Fruit fly (Drosophila melanogaster) ovary, adult (tissue): ENCODE measurements around the gene Past1.
A peak's percentile ranks its signal among the peaks of the same experiment; 100 is the strongest.
"Not testable (repeated sequence)": the region's sequence is repeated elsewhere in the genome, so short reads cannot be mapped to it uniquely, and the experiment has no call there.

Experiments
- CG17801 ChIP-seq: fragments of 200-800 bp; optimal IDR thresholded peaks from 2 replicates; lab custom pipeline; 2019; ENCODE audit warnings: missing biosample characterization, mild to moderate bottlenecking, missing genetic modification characterization, moderate library complexity; ENCODE audit not compliant: partially characterized antibody

Past1 gene

DNA sequence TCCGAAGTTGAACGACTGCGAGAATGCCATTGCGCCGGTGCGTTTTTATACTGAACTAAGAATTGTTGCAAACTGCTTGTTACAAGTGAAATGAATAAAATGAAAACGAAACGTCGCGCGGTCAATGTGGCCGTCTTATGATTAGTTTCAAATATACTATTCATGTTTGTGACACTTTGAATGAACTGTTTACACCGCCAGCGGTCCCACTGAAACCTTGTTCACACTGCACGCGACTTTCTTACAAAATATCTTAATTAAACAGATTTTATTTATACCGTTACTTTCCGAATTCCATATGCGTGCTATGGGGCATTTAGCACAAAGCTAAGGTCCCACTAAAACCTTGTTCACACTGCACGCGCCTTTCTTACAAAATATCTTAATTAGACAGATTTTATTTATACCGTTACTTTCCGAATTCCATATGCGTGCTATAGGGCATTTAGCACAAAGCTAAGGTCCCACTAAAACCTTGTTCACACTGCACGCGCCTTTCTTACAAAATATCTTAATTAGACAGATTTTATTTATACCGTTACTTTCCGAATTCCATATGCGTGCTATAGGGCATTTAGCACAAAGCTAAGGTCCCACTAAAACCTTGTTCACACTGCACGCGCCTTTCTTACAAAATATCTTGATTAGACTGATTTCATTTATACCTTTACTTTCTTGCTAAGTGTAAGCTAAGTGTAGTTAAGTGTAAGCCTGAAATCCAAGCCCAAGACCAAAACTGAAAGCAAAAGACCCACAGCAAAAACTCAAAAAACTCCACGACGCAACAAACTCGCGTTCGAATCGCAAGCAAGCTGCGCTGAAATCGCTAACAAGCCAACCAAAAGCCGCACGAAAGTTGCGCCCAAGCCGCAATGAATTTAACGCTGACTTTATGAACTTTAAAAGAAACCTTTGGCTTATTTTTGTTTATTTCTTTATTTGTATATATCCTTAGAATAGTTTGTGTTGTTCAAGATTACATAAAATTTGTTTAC lies 15.4 kb downstream of the Past1 start, which contains the start of gene PolQ:
TSS of gene PolQ (minus strand) at position 122 of the 995 bp plus-strand sequence.
- TF ChIP-seq CG17801 (GFP tag; lab: Kevin White, UChicago): not testable (repeated sequence)

DNA sequence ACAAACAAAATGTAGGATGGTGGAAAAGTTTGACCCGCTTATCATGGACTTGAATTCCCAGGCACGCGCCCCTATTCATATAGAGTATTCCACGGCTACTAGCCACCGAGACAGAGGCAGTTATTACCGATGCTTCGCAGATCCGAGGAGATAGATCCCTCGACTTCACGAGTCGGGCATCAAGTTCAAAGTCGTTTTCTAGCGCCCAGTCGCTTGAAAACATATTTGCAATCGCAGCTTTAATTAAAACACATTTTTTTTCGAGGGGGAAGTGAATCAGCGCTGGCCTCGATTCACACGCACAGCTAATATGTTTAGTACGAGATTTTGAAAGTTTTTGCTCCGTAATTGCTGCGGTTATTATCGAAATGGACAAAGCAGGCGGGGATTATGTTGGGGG lies 18.1 kb downstream of the Past1 start:
- no peak for TF ChIP-seq CG17801 (GFP tag; lab: Kevin White, UChicago)

DNA sequence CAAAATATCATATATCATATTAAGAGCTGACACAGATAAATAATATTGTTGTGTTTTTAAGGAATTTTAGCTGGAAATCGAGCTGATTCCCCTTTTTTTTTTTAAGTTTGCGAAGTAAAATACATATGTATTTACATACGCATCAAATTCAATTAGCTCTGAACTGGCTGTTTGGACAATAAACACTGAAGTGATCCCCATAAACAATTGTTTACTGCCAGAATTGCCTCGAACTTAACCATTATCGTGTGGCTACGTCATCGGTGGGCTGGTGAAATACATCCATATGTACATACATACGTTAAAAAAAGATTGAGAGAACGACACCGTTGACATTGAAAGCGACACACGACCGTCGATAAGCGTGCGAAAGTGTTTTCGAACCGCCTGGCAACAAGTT lies 19.1 kb downstream of the Past1 start:
- TF ChIP-seq CG17801 (GFP tag; lab: Kevin White, UChicago): peak; percentile 5

DNA sequence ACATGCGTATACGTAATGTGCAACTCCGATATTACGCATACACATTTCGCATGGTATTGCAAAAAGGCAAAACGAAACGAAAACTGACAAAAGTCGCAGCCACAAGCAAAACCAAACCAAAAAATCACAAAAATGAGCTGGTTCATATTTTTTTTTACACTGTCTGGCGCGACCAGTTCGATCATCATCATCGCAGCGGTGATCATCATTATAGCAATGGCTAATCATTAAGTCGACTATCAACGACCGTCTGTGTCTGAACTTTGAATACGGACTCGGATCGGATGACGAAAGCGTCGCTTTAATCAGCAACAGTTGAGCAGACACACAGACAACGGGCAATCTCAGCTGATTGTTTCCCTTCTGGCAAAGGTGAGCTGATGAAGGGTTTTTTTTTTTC lies 19.8 kb downstream of the Past1 start:
- no peak for TF ChIP-seq CG17801 (GFP tag; lab: Kevin White, UChicago)

DNA sequence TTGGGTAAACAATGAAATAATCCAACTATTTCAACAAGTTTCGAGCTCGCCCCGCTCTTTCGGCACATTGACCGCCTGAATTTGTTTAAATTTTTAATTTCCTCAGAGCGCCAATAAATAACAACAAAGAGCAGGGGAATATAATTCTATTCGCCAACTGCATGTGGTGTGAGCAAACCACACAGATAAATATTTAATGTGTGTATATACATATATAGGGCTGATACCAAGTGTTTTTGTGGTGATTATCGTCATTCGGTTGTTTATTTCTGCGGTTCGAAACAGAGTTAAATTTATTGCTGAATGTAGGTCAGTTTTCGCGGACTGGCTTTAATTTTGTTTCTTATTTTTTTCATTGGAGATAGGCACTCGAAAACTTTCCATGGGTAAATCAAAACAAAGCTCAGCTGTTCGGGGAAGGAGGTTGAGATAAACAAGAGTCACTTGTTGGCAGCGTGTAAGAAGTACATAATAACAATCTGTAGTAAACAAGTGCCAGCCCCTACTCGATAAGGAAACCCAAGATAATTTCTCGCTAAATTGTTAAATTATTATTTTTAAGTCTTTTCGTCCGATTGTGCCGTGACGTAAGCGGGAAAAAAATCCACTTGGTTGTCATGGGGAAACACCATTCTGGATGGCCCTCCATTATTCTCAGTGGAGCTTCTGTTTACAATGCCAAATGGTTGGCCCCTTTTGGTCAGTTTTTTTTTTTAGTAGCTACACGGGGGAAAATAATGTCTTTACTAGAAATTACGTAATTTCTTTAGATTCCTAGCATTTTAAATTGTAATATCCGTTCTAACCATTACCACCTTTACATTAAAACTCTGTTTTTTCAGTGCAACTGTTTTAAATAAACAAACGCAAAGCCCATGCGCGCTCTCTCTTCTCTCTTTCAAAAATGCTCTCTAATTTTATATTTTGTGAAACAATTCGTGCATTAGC lies 20.7 kb downstream of the Past1 start:
- peak; percentile 30 for TF ChIP-seq CG17801 (GFP tag; lab: Kevin White, UChicago)

DNA sequence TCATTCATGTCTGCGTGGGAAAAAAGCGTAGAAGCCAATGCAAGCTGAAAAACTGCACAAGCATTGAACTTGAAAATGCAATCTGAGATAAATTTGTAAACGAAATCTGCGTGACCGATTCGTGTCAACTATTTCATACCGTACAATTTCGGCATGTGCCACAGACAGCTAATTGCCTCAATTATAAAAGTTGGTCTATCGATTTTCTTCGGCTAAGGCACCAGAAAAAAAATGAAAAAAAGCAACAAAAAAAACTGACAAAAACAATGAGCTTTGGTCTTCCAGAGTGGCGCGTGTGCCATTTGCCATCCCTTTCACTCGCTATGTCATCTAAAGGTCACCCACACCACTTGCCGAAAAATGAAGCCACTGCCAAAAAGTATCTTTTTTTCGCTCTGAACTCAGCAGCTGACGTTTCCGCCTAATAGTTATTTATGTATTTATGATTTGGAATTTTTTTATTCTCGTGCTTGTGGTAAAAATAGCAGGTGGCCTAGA lies 21.5 kb downstream of the Past1 start:
- no peak for TF ChIP-seq CG17801 (GFP tag; lab: Kevin White, UChicago)

DNA sequence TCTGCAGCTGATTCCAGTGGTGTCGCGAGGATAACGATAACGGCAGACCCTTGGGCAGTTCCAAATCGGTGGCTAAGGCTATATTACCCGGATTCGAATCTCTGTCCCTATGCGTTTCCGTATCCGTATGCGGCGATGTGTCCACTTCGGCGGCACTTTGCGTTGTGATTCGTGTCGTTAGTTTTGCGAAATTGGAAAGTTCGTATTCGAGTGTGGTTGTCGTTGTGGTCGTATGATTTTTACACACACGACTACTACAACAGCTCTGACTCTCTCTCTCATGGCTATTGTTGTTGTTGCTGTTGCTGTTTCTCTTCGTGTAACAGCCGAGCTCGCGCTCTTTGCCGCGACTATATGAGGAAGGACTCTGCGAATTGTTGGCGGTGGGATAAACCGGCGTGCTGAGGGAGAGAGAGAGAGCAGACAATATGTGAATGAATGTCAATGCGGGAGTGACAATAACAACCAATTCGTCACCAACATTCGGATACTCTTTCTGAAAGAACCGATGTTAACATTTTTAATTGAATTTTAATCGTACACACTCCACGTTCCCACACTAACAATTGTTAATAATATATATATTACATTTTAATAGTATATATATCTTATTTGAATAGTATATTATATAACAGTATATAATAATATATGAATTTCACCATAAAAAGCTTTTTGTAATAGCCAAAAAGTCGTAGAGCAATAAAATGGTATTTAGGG lies 22.7 kb downstream of the Past1 start:
- peak; percentile 68 for TF ChIP-seq CG17801 (GFP tag; lab: Kevin White, UChicago)

DNA sequence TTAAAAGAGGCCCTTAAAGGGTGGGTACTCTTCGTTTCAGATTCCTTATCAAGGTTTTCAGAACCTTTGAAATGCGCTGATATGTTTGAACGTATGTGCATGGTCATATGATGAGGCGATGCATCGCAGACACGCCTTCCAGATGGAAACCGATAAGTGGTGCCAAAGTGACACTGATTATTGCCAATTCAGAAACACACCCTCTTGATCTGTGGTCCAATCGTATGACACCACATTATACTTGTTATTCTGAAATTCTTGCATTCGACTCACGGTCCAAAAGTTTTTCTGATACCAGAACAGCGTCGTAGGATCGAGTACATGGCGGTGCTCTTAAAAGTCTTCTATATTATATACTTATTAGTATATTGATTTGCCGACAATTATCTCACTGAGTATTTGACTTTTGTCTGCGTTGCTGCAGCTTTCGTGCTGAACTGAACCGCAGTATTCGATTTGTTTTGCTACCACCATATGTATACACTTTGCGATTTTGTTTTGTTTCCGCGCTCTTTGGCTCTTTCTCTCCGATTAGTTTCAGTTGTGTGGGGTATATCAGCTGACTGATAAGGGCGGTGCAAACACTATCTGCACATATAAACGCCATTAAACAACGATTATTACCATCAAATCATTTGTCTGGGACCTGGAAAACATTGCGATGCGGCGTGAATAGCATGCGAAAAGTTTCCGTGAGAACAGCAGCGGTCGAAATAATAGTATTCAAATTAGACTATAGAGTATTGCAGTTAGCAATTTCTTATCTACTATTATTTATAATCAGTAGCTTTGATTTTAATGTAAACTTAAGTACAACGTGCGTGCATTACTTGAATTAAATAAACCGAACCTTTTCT lies 23.4 kb downstream of the Past1 start:
- no peak for TF ChIP-seq CG17801 (GFP tag; lab: Kevin White, UChicago)

DNA sequence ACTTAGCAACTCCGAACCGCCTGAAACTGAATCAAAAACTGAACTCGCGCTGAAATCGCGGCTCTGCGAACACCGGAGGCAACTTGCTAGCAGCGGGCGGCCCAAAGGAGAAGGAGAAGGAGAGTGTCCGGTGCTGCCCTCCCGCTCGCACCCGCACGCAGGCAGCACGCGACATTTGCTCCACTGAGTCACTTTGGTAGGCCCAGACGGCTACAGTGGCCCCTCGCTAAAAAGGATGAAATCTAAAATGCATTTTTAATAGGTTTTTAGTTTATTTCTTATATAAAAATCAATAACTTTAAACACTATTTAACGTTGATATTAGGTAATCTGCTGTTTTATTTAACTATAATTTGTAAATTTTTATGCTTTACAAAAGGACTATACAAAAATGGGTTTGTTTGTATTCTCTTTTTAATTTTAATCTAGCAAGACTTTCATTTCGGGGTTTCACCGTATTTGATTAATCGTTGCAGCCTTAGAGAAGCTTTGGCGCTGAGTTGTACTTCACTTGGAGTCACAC lies 25.3 kb downstream of the Past1 start, which contains the start of gene Men:
TSS of gene Men (minus strand) at position 51 of the 523 bp plus-strand sequence.
- TF ChIP-seq CG17801 (GFP tag; lab: Kevin White, UChicago): peak; percentile 75

DNA sequence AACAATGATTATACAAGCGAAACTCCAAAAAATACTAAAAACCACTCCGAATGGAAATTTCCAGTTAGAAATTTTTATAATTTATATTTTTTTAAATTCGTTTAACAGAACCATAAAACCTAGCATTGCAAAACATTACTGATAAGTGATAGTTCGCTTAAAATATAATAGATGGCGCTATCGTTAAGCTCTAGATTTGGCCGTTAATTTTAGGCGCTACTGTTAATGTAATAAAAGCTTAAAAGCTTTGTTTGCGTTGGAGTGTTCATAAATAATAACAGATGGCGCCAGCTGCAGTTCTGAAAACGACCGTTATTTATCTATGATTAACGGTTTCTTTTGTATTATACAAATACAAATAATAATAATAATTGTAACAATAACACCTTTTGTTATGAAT lies 26.6 kb downstream of the Past1 start:
- TF ChIP-seq CG17801 (GFP tag; lab: Kevin White, UChicago): peak; percentile 10

DNA sequence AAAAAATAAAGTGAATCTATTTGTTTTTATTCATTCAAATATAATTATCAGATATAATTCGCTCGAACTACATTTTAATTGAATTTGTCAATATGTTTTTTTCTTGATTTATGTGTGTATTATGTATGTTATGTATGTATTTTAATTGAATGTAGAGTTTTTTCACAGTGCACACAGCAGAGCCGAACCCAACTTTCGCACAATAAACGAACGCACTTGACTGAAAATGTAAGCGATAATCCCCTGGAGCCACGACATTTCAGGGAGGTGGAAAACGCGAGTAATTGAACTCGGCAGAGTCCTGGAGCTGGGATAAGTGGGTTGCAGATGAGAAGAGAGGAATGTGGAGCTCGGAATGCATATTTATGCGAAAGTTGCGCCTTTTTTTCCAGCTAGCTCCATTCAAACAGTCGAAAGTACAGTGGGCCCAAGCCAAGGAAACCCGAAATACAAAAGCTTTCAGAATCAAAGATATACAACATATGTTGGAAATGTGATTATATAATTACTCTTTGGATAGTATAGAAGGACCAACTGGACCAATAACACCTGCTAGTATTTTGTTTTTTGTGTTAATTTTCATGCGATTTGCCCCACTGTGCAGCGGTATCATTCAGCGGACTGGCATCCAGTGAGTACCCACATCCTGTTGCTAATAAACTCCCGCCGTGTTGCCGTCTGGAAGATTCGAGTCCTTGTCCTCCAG lies 31.0 kb downstream of the Past1 start:
- no peak for TF ChIP-seq CG17801 (GFP tag; lab: Kevin White, UChicago)

DNA sequence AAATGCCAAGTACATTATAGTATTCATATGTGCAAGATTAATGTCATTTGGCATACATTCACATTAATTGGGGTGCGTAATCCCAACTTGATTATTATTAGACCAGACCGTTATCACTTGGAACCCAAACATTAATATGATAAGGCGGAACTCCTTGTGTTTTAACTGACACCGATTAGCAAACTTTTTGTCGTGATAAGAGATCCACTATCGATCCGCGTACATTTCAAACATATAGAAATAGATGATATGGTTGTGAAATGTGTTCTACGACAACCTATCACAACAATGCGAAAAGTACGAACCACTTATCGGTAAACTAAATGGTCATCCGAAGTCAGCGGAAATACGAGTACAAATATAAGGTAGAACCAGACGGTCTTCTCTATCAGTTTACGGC lies 42.1 kb downstream of the Past1 start, which contains the start of gene Ugt37A2:
TSS of gene Ugt37A2 (plus strand) at position 396 of the 400 bp plus-strand sequence.
- TF ChIP-seq CG17801 (GFP tag; lab: Kevin White, UChicago): no peak
